Fruit fly (Drosophila melanogaster): ENCODE results near the gene CG7715.

DNA sequence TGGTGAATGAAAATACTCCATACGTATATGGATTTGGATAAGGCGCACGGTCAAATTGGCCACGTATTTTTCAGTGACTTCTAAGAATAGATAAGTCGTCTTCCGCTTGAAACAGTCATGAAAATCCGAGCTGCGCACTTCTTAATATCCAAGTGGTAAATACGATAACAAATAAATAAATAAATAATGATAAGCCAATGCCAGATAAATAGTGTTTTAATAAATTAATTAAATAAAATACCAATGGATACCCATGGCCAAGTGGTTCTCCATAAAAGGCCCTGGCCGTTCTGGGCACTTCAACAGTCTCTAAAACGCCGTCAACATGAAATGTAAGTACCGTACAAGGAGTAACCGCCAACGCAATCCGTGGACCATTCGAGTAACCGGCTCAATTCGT is 4.1 kb upstream of the CG7715 start, which contains the start of gene CG14302:
- TF ChIP-seq N (GFP tag; optimal IDR thresholded peaks at IDR 0.05) (no peak), Hr83 (GFP tag; optimal IDR thresholded peaks at IDR 0.05; ENCODE audit: poor library complexity, severe bottlenecking) (no peak)

Measured in whole organism, wandering third instar larva.